Fruit fly (Drosophila melanogaster): ENCODE measurements around the gene HLH4C.
A peak's percentile ranks its signal among the peaks of the same experiment; 100 is the strongest.

The HLH4C gene

dm6 chrX:4635856-4636486, 11.2 kb downstream of the HLH4C start, which contains the start of the genes Alms1a and pon (continued):
- TF ChIP-seq unpg (GFP tag; optimal IDR thresholded peaks at IDR 0.05) (no peak), CG11247 (GFP tag; IDR thresholded peaks at IDR 0.05) (no peak), Doc3 (GFP tag; IDR thresholded peaks at IDR 0.05; ENCODE audit: partially characterized antibody) (peak; percentile 71; the same call in 2 of the 3 replicates), CG4328 (GFP tag; optimal IDR thresholded peaks at IDR 0.05) (no peak), Oaz (GFP tag; IDR thresholded peaks at IDR 0.05) (no peak), cwo (GFP tag; optimal IDR thresholded peaks at IDR 0.05) (no peak), E2f1 (GFP tag; IDR thresholded peaks at IDR 0.05) (no peak), sima (GFP tag; optimal IDR thresholded peaks at IDR 0.05) (no peak), CG10543 (GFP tag; optimal IDR thresholded peaks at IDR 0.05) (no peak), CG31388 (GFP tag; optimal IDR thresholded peaks at IDR 0.05) (no peak), Xrp1 (GFP tag; IDR thresholded peaks at IDR 0.05) (no peak), pum (GFP tag; optimal IDR thresholded peaks at IDR 0.05) (no peak), knrl (GFP tag; IDR thresholded peaks at IDR 0.05; ENCODE audit: partially characterized antibody) (peak; percentile 51; the same call in 1 of the 3 replicates), CG13775 (GFP tag; optimal IDR thresholded peaks at IDR 0.05) (no peak), mam (GFP tag; optimal IDR thresholded peaks at IDR 0.05) (no peak), E2f2 (GFP tag; IDR thresholded peaks at IDR 0.05) (peak; percentile 76), Drgx (GFP tag; IDR thresholded peaks at IDR 0.05) (no peak), CG6813 (GFP tag; optimal IDR thresholded peaks at IDR 0.05) (no peak), kni (GFP tag; optimal IDR thresholded peaks at IDR 0.05) (no peak), ro (GFP tag; IDR thresholded peaks at IDR 0.05) (no peak), CG9817 (tag; optimal IDR thresholded peaks at IDR 0.05) (no peak), fd96Cb (tag; optimal IDR thresholded peaks at IDR 0.05) (no peak), CG2678 (tag; optimal IDR thresholded peaks at IDR 0.05) (no peak), Asciz (GFP tag; optimal IDR thresholded peaks at IDR 0.05) (no peak), sqz (GFP tag; optimal IDR thresholded peaks at IDR 0.05) (no peak), CG10654 (GFP tag; optimal IDR thresholded peaks at IDR 0.05) (no peak), Camta (GFP tag; optimal IDR thresholded peaks at IDR 0.05) (no peak), CG8359 (GFP tag; optimal IDR thresholded peaks at IDR 0.05; ENCODE audit: borderline replicate concordance) (no peak), D (optimal IDR thresholded peaks at IDR 0.05) (no peak), D (GFP tag; optimal IDR thresholded peaks at IDR 0.05) (no peak), Adf1 (GFP tag; IDR thresholded peaks at IDR 0.05) (no peak), CG7963 (GFP tag; IDR thresholded peaks at IDR 0.05; ENCODE audit: partially characterized antibody) (peak; percentile 96), CG4707 (GFP tag; optimal IDR thresholded peaks at IDR 0.05) (no peak), Gug (GFP tag; IDR thresholded peaks at IDR 0.05) (no peak), Chrac-16 (GFP tag; optimal IDR thresholded peaks at IDR 0.05) (no peak), CG17186 (GFP tag; optimal IDR thresholded peaks at IDR 0.05) (no peak), HLH3B (GFP tag; IDR thresholded peaks at IDR 0.05) (no peak), CG34224 (GFP tag; IDR thresholded peaks at IDR 0.05; ENCODE audit: partially characterized antibody) (peak; percentile 95), prd (optimal IDR thresholded peaks at IDR 0.05) (no peak), prd (GFP tag; IDR thresholded peaks at IDR 0.05) (no peak), Optix (GFP tag; IDR thresholded peaks at IDR 0.05) (no peak), gt (GFP tag; IDR thresholded peaks at IDR 0.05) (no peak), nmo (GFP tag; optimal IDR thresholded peaks at IDR 0.05) (no peak), CG8765 (GFP tag; IDR thresholded peaks at IDR 0.05) (no peak), CG18599 (GFP tag; optimal IDR thresholded peaks at IDR 0.05) (no peak), wdn (GFP tag; IDR thresholded peaks at IDR 0.05) (no peak), Ada2b (GFP tag; IDR thresholded peaks at IDR 0.05) (no peak), nerfin-1 (tag; optimal IDR thresholded peaks at IDR 0.05) (no peak), vnd (GFP tag; IDR thresholded peaks at IDR 0.05; ENCODE audit: partially characterized antibody) (peak; percentile 88), Med (GFP tag) (peak; percentile 23), CG17829 (tag; optimal IDR thresholded peaks at IDR 0.05) (no peak)

Data from whole organism, embryonic.